Worm (Caenorhabditis elegans) whole organism, early embryonic: ENCODE results near the gene F09E5.8.

Experiments used
- B0310.2 ChIP-seq: sonication (generic microtip); optimal IDR thresholded peaks from 2 replicates; lab custom pipeline; 2016; ENCODE audit warnings: mild to moderate bottlenecking, missing genetic modification characterization, missing compliant biosample characterization
- F13C5.2 ChIP-seq: sonication (generic microtip); optimal IDR thresholded peaks from 2 replicates; lab custom pipeline; 2017; ENCODE audit warnings: mild to moderate bottlenecking, missing genetic modification characterization, inconsistent platforms, missing compliant biosample characterization
- ama-1 ChIP-seq: fragments of 150-350 bp; optimal IDR thresholded peaks from 2 replicates; lab custom pipeline; 2014
- ceh-36 ChIP-seq: sonication (generic microtip); optimal IDR thresholded peaks from 2 replicates; lab custom pipeline; 2016; ENCODE audit warnings: missing genetic modification characterization, inconsistent platforms, missing compliant biosample characterization
- ets-7 ChIP-seq: sonication (generic microtip); optimal IDR thresholded peaks from 2 replicates; lab custom pipeline; 2016; ENCODE audit warnings: missing genotype, missing genetic modification characterization, missing compliant biosample characterization
- flt-1 ChIP-seq: fragments of 200-800 bp; sonication (Bioruptor generic); IDR thresholded peaks from 2 replicates; pipeline ENCODE4 v1.3.6; 2022; ENCODE audit warnings: missing genetic modification characterization, missing compliant biosample characterization
- hmbx-1 ChIP-seq: sonication (generic microtip); optimal IDR thresholded peaks from 2 replicates; lab custom pipeline; 2016; ENCODE audit warnings: mild to moderate bottlenecking, missing genetic modification characterization, missing compliant biosample characterization
- hmg-4 ChIP-seq: fragments of 200-800 bp; sonication (Bioruptor generic); optimal IDR thresholded peaks from 2 replicates; lab custom pipeline; 2018; ENCODE audit warnings: mild to moderate bottlenecking, missing genetic modification characterization, missing compliant biosample characterization
- hnd-1 ChIP-seq: sonication (generic microtip); optimal IDR thresholded peaks from 2 replicates; lab custom pipeline; 2016; ENCODE audit warnings: missing genetic modification characterization, missing compliant biosample characterization
- pes-1 ChIP-seq: fragments of 200-800 bp; sonication (Bioruptor generic); IDR thresholded peaks from 2 replicates; pipeline ENCODE4 v1.3.6; 2022; ENCODE audit warnings: missing genetic modification reagents, missing genetic modification characterization, missing compliant biosample characterization
- scrt-1 ChIP-seq: fragments of 200-800 bp; sonication (Bioruptor generic); IDR thresholded peaks from 2 replicates; pipeline ENCODE4 v1.3.6; 2022; ENCODE audit warnings: missing genetic modification characterization, missing compliant biosample characterization
- tbx-37 ChIP-seq: fragments of 200-800 bp; sonication (Bioruptor generic); conservative IDR thresholded peaks from 2 replicates; pipeline ENCODE4 v1.3.6; 2022; ENCODE audit warnings: missing genetic modification reagents, missing genetic modification characterization, missing compliant biosample characterization
- tra-4 ChIP-seq: sonication (generic microtip); optimal IDR thresholded peaks from 2 replicates; lab custom pipeline; 2017; ENCODE audit warnings: missing genetic modification characterization, missing compliant biosample characterization

DNA sequence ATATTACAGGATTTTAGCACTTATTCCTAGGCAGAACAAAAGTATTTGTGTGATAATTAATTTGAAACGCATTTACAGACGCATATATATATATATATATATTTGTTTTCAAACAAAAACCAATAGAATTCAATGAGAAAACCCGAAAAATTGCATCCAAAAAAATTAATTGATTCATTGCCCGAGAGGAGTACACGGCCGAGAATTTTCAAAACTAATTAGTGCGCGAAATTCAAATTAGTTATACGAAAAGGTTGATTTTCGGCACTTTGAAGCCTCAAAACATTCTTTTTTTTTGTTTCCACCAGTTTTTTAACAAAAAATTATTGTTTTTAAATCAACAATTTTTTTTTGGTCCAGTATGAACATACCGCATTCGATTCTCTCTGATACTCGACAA is 41.0 kb downstream of the F09E5.8 start:
- no peak for TF ChIP-seq ama-1 (lab: Kevin White, UChicago)
- TF ChIP-seq pes-1 = no peak
- no peak for TF ChIP-seq F13C5.2 (tag; lab: Kevin White, UChicago)
- TF ChIP-seq hmbx-1 (tag; lab: Kevin White, UChicago) = no peak
- TF ChIP-seq scrt-1 (GFP tag; lab: Robert Waterston, UW) = no peak
- no peak for TF ChIP-seq ets-7 (tag; lab: Kevin White, UChicago)
- TF ChIP-seq tbx-37 = no peak
- TF ChIP-seq B0310.2 (tag; lab: Kevin White, UChicago) = no peak
- TF ChIP-seq hnd-1 = no peak
- TF ChIP-seq hmg-4 = no peak
- no peak for TF ChIP-seq tra-4 (tag; lab: Kevin White, UChicago)
- no peak for TF ChIP-seq ceh-36 (tag; lab: Kevin White, UChicago)
- TF ChIP-seq flt-1 (GFP tag; lab: Robert Waterston, UW) = no peak
